Worm (Caenorhabditis elegans) whole organism, late embryonic: Measurements from ENCODE around the gene selt-1.1.

Experiments
- C08G9.2 ChIP-seq: sonication (generic microtip); optimal IDR thresholded peaks from 2 replicates; lab custom pipeline; 2016; ENCODE audit warnings: mild to moderate bottlenecking, missing genetic modification characterization, moderate library complexity, missing compliant biosample characterization
- F13H6.1 ChIP-seq: sonication (generic microtip); optimal IDR thresholded peaks from 2 replicates; lab custom pipeline; 2016; ENCODE audit warnings: missing genetic modification characterization, missing compliant biosample characterization
- K09A11.1 ChIP-seq: sonication (generic microtip); optimal IDR thresholded peaks from 2 replicates; lab custom pipeline; 2017; ENCODE audit warnings: antibody characterized with exemption, mild to moderate bottlenecking, missing genetic modification characterization, missing compliant biosample characterization; ENCODE audit not compliant: insufficient read depth
- T23F11.4 ChIP-seq: fragments of 200-800 bp; sonication (Bioruptor generic); optimal IDR thresholded peaks from 2 replicates; lab custom pipeline; 2018; ENCODE audit warnings: mild to moderate bottlenecking, missing genetic modification characterization, missing compliant biosample characterization
- ceh-18 ChIP-seq: sonication (generic microtip); optimal IDR thresholded peaks from 2 replicates; lab custom pipeline; 2016; ENCODE audit warnings: missing genetic modification characterization, missing compliant biosample characterization
- ceh-2 ChIP-seq: sonication (generic microtip); optimal IDR thresholded peaks from 2 replicates; lab custom pipeline; 2016; ENCODE audit warnings: missing genotype, missing genetic modification characterization, missing compliant biosample characterization
- ceh-45 ChIP-seq: fragments of 200-800 bp; sonication (Bioruptor generic); IDR thresholded peaks from 2 replicates; pipeline ENCODE4 v1.3.6; 2022; ENCODE audit warnings: missing genetic modification reagents, missing genetic modification characterization, missing compliant biosample characterization
- ceh-48 ChIP-seq: sonication (generic microtip); optimal IDR thresholded peaks from 2 replicates; lab custom pipeline; 2016; ENCODE audit warnings: missing genetic modification characterization, inconsistent platforms, missing compliant biosample characterization
- dmd-4 ChIP-seq: sonication (generic microtip); optimal IDR thresholded peaks from 2 replicates; lab custom pipeline; 2016; ENCODE audit warnings: borderline replicate concordance, missing genetic modification characterization, missing compliant biosample characterization
- dve-1 ChIP-seq: sonication (generic microtip); optimal IDR thresholded peaks from 2 replicates; lab custom pipeline; 2017; ENCODE audit warnings: antibody characterized with exemption, mild to moderate bottlenecking, missing genetic modification characterization, missing compliant biosample characterization
- elt-2 ChIP-seq: sonication (generic microtip); optimal IDR thresholded peaks from 2 replicates; lab custom pipeline; 2016; ENCODE audit warnings: missing genetic modification reagents, missing genetic modification characterization, missing compliant biosample characterization
- elt-4 ChIP-seq: sonication (generic microtip); optimal IDR thresholded peaks from 2 replicates; lab custom pipeline; 2016; ENCODE audit warnings: missing genetic modification characterization, missing compliant biosample characterization
- fkh-6 ChIP-seq: sonication (generic microtip); optimal IDR thresholded peaks from 2 replicates; lab custom pipeline; 2016; ENCODE audit warnings: missing genetic modification characterization, missing compliant biosample characterization
- hlh-13 ChIP-seq: fragments of 200-800 bp; sonication (Bioruptor generic); optimal IDR thresholded peaks from 2 replicates; lab custom pipeline; 2018; ENCODE audit warnings: mild to moderate bottlenecking, missing genetic modification characterization, missing compliant biosample characterization
- hlh-30 ChIP-seq: sonication (generic microtip); optimal IDR thresholded peaks from 2 replicates; lab custom pipeline; 2017; ENCODE audit warnings: antibody characterized with exemption, missing genetic modification characterization, missing compliant biosample characterization; ENCODE audit not compliant: insufficient read depth
- hlh-8 ChIP-seq: sonication (generic microtip); optimal IDR thresholded peaks from 2 replicates; lab custom pipeline; 2016; ENCODE audit warnings: missing genotype, missing genetic modification characterization, missing compliant biosample characterization
- lim-6 ChIP-seq: sonication (generic microtip); optimal IDR thresholded peaks from 2 replicates; lab custom pipeline; 2016; ENCODE audit warnings: missing genetic modification characterization, missing compliant biosample characterization
- madf-2 ChIP-seq: sonication (generic microtip); optimal IDR thresholded peaks from 2 replicates; lab custom pipeline; 2017; ENCODE audit warnings: missing genetic modification characterization, missing compliant biosample characterization
- mec-3 ChIP-seq: sonication (generic microtip); optimal IDR thresholded peaks from 2 replicates; lab custom pipeline; 2016; ENCODE audit warnings: borderline replicate concordance, missing genetic modification characterization, missing compliant biosample characterization
- nhr-232 ChIP-seq: sonication (generic microtip); optimal IDR thresholded peaks from 2 replicates; lab custom pipeline; 2016; ENCODE audit warnings: missing genetic modification characterization, missing compliant biosample characterization
- npax-4 ChIP-seq: sonication (generic microtip); optimal IDR thresholded peaks from 2 replicates; lab custom pipeline; 2016; ENCODE audit warnings: missing genetic modification characterization, missing compliant biosample characterization
- pha-2 ChIP-seq: sonication (generic microtip); optimal IDR thresholded peaks from 2 replicates; lab custom pipeline; 2017; ENCODE audit warnings: mild to moderate bottlenecking, missing genetic modification characterization, missing compliant biosample characterization
- pros-1 ChIP-seq: fragments of 150-350 bp; optimal IDR thresholded peaks from 2 replicates; lab custom pipeline; 2014; ENCODE audit warnings: missing biosample characterization, missing genetic modification reagents, missing genetic modification characterization
- rnt-1 ChIP-seq: sonication (generic microtip); optimal IDR thresholded peaks from 2 replicates; lab custom pipeline; 2016; ENCODE audit warnings: missing genetic modification characterization, missing compliant biosample characterization
- sdc-2 ChIP-seq: sonication (generic microtip); optimal IDR thresholded peaks from 2 replicates; lab custom pipeline; 2016; ENCODE audit warnings: missing genotype, missing genetic modification characterization, missing compliant biosample characterization
- sox-2 ChIP-seq: fragments of 200-800 bp; sonication (Bioruptor generic); IDR thresholded peaks from 2 replicates; pipeline ENCODE4 v1.3.6; 2022; ENCODE audit warnings: missing genetic modification reagents, missing genetic modification characterization, missing compliant biosample characterization
- syd-9 ChIP-seq: sonication (generic microtip); optimal IDR thresholded peaks from 2 replicates; lab custom pipeline; 2016; ENCODE audit warnings: mild to moderate bottlenecking, missing genetic modification characterization, moderate library complexity, missing compliant biosample characterization
- ttx-3 ChIP-seq: sonication (generic microtip); optimal IDR thresholded peaks from 2 replicates; lab custom pipeline; 2016; ENCODE audit warnings: missing genetic modification reagents, missing genetic modification characterization, missing compliant biosample characterization
- unc-3 ChIP-seq, 2 experiments: fragments of 200-800 bp in 1 of 2; sonication (Bioruptor generic) in 1 of 2; sonication (generic microtip) in 1 of 2; conservative IDR thresholded peaks in 1 of 2; optimal IDR thresholded peaks in 1 of 2; 2 replicates each; pipeline versions ENCODE4 v1.3.6 to Lab custom; 2016 to 2022; ENCODE audit warnings: missing compliant biosample characterization in 2 of 2, missing genetic modification characterization in 2 of 2, missing genetic modification reagents in 1 of 2
- unc-42 ChIP-seq: sonication (generic microtip); optimal IDR thresholded peaks from 2 replicates; lab custom pipeline; 2016; ENCODE audit warnings: missing genotype, missing genetic modification characterization, missing compliant biosample characterization
- unc-55 ChIP-seq: sonication (generic microtip); optimal IDR thresholded peaks from 2 replicates; lab custom pipeline; 2017; ENCODE audit warnings: missing biosample characterization, missing genetic modification reagents, missing genetic modification characterization
- unc-86 ChIP-seq: sonication (generic microtip); optimal IDR thresholded peaks from 2 replicates; lab custom pipeline; 2016; ENCODE audit warnings: missing genetic modification characterization, missing compliant biosample characterization

selt-1.1 gene

DNA sequence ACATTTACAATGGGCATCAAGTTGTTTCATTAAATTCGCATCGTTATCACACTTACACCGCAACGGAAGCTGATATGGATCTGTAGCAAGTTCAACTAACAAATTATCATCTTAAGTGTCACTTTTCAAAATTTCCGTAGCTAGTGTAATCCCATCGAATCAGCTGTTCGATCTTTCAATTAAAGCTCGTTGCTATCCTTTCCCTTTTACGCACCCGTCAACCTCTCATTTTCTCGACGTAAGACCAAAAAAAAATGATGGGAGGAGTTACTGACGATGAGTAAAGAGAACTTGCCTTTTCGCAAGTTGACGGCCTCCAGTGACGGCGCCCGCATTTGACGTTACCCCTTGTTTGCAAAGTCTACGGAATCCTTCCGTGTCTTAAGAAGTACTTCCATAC lies 44.3 kb downstream of the selt-1.1 start, which contains the start of gene F29G6.1:
F29G6.1 (plus strand) TSS at position 301 of the 400 bp plus-strand sequence.
- no peak for TF ChIP-seq ceh-2 (tag; lab: Kevin White, UChicago)
- no peak for TF ChIP-seq T23F11.4
- no peak for TF ChIP-seq madf-2
- TF ChIP-seq hlh-8 (tag; lab: Kevin White, UChicago): no peak
- TF ChIP-seq hlh-13 (GFP tag; lab: Kevin White, UChicago): no peak
- no peak for TF ChIP-seq nhr-232 (tag; lab: Kevin White, UChicago)
- TF ChIP-seq F13H6.1 (tag; lab: Kevin White, UChicago): no peak
- TF ChIP-seq unc-42: no peak
- no peak for TF ChIP-seq hlh-30
- TF ChIP-seq sox-2: no peak

DNA sequence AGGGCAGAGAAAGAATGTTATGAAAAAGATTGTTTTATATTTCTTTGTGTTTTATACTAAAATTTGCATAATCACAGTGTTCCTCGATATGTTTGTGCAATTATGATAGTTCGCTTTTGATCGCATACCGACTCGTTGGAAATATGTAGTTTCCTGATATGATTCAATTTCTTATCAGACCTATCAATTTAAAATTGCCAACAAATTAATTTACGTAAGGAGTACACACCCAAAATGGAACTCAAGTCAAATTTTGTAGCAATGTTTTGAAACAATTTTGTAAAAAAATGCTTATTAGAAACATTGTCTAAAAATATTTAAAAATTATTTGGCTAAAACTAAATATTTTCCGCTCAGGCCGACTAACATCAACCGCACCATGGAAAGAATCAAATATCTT lies 45.7 kb downstream of the selt-1.1 start:
- TF ChIP-seq elt-2 (tag; lab: Kevin White, UChicago) (no peak), ceh-45 (no peak), rnt-1 (no peak), syd-9 (no peak), K09A11.1 (tag; lab: Kevin White, UChicago) (no peak), sdc-2 (tag; lab: Kevin White, UChicago) (no peak), pros-1 (tag; lab: Kevin White, UChicago) (no peak), C08G9.2 (no peak), pha-2 (tag; lab: Kevin White, UChicago) (no peak), F13H6.1 (tag; lab: Kevin White, UChicago) (no peak), ttx-3 (no peak), unc-42 (no peak), ceh-48 (tag; lab: Kevin White, UChicago) (no peak), hlh-8 (tag; lab: Kevin White, UChicago) (no peak), fkh-6 (tag; lab: Kevin White, UChicago) (no peak), nhr-232 (tag; lab: Kevin White, UChicago) (no peak)
- TF ChIP-seq, all 69 proteins: peak for 0

DNA sequence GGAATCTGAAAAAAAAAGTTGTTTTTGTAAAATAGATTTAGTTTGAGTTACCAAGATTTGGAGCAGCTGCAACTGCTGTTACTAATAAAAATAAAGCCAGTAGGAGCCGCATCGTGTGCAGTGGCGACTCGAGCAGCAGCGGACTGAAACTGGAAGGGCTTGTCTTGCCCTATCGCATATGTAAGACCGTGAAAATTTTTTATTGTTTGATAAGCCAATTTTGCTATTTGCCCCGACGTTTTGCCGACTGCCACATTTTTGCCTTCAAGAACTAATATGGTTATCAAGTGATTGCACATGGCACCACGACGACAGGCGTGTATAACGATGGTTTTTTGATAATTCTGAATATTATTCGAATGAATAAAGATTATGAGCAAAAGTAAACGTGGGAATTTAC lies 46.6 kb downstream of the selt-1.1 start, which contains the start of gene T25C12.3:
T25C12.3 (minus strand) TSS at position 262 of the 400 bp plus-strand sequence.
- TF ChIP-seq dmd-4 (no peak), elt-4 (tag; lab: Kevin White, UChicago) (no peak), npax-4 (tag; lab: Kevin White, UChicago) (no peak), C08G9.2 (no peak), unc-55 (GFP tag; lab: Kevin White, UChicago) (no peak), ceh-18 (tag; lab: Kevin White, UChicago) (no peak), lim-6 (tag; lab: Kevin White, UChicago) (no peak), dve-1 (tag; lab: Kevin White, UChicago) (no peak), unc-3 (GFP tag; conservative IDR thresholded peaks at IDR 0.05; lab: Robert Waterston, UW) (no peak), unc-3 (tag; optimal IDR thresholded peaks at IDR 0.05; lab: Kevin White, UChicago) (no peak), unc-86 (tag; lab: Kevin White, UChicago) (no peak), fkh-6 (tag; lab: Kevin White, UChicago) (no peak)

DNA sequence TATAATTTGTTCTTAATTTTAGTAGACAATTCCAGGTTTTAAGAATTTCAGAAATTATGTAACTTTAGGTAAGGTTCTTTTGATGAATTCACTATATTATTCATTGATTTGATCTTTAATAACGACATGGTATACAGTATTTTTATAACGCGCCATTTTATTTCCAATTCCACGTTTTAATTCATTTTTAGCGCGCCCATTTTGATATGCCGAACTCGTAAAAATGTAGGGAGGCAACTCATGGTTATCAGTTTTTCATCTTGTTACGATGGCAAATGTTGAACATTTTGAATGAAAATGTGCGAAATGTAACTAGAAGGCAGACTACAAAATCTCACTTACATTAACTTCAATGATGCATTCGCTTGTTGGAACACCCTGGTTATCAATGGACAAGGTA lies 47.4 kb downstream of the selt-1.1 start:
- TF ChIP-seq mec-3 (tag; lab: Kevin White, UChicago): no peak
- TF ChIP-seq, all 69 proteins: peak for 0
